Fruit fly (Drosophila melanogaster): ENCODE data around the gene Mayo.

The Mayo gene

DNA sequence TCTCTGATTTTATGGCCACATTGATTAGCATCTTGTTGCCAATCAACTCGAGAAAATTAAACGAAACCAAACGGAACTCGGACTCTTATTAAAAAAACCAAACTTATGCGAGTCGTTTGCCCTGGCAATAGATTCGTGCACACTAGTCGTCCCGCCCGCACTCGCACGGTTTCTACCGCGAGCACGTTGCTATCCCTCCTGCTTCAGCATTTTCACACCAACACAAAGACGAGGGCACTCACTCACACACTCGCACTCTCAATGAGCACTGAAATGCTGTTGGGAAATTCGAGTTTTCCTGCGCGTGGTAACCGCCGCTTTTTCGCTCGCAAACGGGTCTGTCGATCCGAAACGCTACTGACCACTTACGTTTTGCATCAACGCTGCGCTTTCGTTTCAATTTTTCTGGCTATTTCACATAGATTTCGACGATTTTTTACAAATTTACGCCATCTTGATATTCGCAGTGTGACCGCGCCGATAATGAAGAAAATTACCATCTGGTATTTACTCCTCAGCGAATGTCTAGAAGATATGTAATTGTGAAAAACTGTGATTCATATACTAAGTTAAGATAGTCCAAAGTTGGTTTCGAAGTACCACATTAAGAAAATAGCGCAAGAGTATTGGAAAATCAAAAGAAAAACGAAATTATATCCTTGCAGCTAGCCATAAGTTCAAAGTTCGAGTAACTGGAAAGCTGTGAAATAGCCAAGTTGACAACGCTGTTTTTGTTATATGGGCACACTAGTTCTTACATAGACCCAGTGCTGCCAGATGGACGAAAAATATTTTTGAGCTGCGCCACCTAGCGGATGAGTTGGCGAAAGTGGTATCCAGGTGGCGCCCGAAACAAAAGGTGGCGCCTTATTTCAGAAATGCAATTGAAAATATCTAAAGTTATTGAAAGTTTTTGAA is 48.0 kb downstream of the Mayo start, which contains the start of gene dco (continued):
- TF ChIP-seq aop (GFP tag; IDR thresholded peaks at IDR 0.05) (0 out of 2 replicates have a peak, but pooled peaks have one; percentile 13), chif (GFP tag; optimal IDR thresholded peaks at IDR 0.05) (peak; percentile 76 to 86), HLH54F (GFP tag; optimal IDR thresholded peaks at IDR 0.05) (peak; percentile 80), jing (GFP tag; optimal IDR thresholded peaks at IDR 0.05) (peak; percentile 42), CG7556 (GFP tag; optimal IDR thresholded peaks at IDR 0.05) (no peak), CG15073 (GFP tag; optimal IDR thresholded peaks at IDR 0.05) (no peak), ftz-f1 (GFP tag; optimal IDR thresholded peaks at IDR 0.05) (peak; percentile 21), CG31365 (tag; optimal IDR thresholded peaks at IDR 0.05) (no peak), h (optimal IDR thresholded peaks at IDR 0.05) (no peak), Max (GFP tag; optimal IDR thresholded peaks at IDR 0.05) (peak; percentile 41), CG11696 (GFP tag; IDR thresholded peaks at IDR 0.05) (no peak), dati (GFP tag; IDR thresholded peaks at IDR 0.05) (peak; percentile 46; the same call in 1 of the 2 replicates), E2f1 (GFP tag; IDR thresholded peaks at IDR 0.05) (peak; percentile 79), Six4 (GFP tag; optimal IDR thresholded peaks at IDR 0.05) (peak; percentile 71), z (GFP tag; IDR thresholded peaks at IDR 0.05) (peak; percentile 59; the same call in 1 of the 3 replicates), row (GFP tag; IDR thresholded peaks at IDR 0.05) (peak; percentile 77), CG6689 (GFP tag; IDR thresholded peaks at IDR 0.05) (peak; percentile 61), ato (GFP tag; IDR thresholded peaks at IDR 0.05; ENCODE audit: partially characterized antibody) (0 out of 2 replicates have a peak, but pooled peaks have one; percentile 10), tx (GFP tag; optimal IDR thresholded peaks at IDR 0.05) (peak; percentile 32), maf-S (GFP tag; optimal IDR thresholded peaks at IDR 0.05) (no peak), Hsf (GFP tag; optimal IDR thresholded peaks at IDR 0.05) (peak; percentile 79), eyg (GFP tag; optimal IDR thresholded peaks at IDR 0.05) (no peak), bsh (GFP tag; optimal IDR thresholded peaks at IDR 0.05) (peak in 1 of 2 experiments; percentile 46), CG33213 (GFP tag; optimal IDR thresholded peaks at IDR 0.05) (peak; percentile 96), CG12104 (GFP tag; optimal IDR thresholded peaks at IDR 0.05) (peak; percentile 57), tna (GFP tag; IDR thresholded peaks at IDR 0.05; ENCODE audit: partially characterized antibody) (peak; percentile 6; the same call in 1 of the 2 replicates), ro (GFP tag; IDR thresholded peaks at IDR 0.05) (peak; percentile 49; the same call in 1 of the 2 replicates), CG4617 (GFP tag; optimal IDR thresholded peaks at IDR 0.05; ENCODE audit: borderline replicate concordance) (peak; percentile 35), Hr39 (optimal IDR thresholded peaks at IDR 0.05) (no peak), CG7928 (GFP tag; optimal IDR thresholded peaks at IDR 0.05) (no peak), hth (optimal IDR thresholded peaks at IDR 0.05) (no peak), knrl (GFP tag; IDR thresholded peaks at IDR 0.05; ENCODE audit: partially characterized antibody) (peak; percentile 22; the same call in 1 of the 3 replicates), Hr3 (GFP tag; optimal IDR thresholded peaks at IDR 0.05) (peak; percentile 73), Abd-B (GFP tag; optimal IDR thresholded peaks at IDR 0.05) (peak; percentile 43), CG12299 (tag; optimal IDR thresholded peaks at IDR 0.05) (no peak), Atf3 (GFP tag; optimal IDR thresholded peaks at IDR 0.05) (peak; percentile 49), lmd (GFP tag; IDR thresholded peaks at IDR 0.05) (peak; percentile 88), Deaf1 (tag; optimal IDR thresholded peaks at IDR 0.05) (peak; percentile 20), HLH3B (GFP tag; IDR thresholded peaks at IDR 0.05) (peak; percentile 82), gfzf (GFP tag; optimal IDR thresholded peaks at IDR 0.05) (peak; percentile 93), jigr1 (GFP tag; IDR thresholded peaks at IDR 0.05) (peak; percentile 76; the same call in 2 of the 3 replicates), CG16815 (GFP tag; optimal IDR thresholded peaks at IDR 0.05) (peak; percentile 74), Med (GFP tag) (peak; percentile 98), CG8359 (GFP tag; optimal IDR thresholded peaks at IDR 0.05; ENCODE audit: borderline replicate concordance) (no peak), NK7.1 (GFP tag; optimal IDR thresholded peaks at IDR 0.05) (peak; percentile 30), kni (GFP tag; optimal IDR thresholded peaks at IDR 0.05) (no peak), CG13123 (GFP tag; optimal IDR thresholded peaks at IDR 0.05) (peak; percentile 46), CG5245 (GFP tag; optimal IDR thresholded peaks at IDR 0.05) (peak; percentile 94), CG18619 (GFP tag; optimal IDR thresholded peaks at IDR 0.05) (peak; percentile 56)

All from whole organism, embryonic.